Worm (Caenorhabditis elegans) whole organism, L2 larva: ENCODE data around the gene T06A1.5.

Experiments
- alr-1 ChIP-seq: fragments of 150-350 bp; optimal IDR thresholded peaks from 2 replicates; lab custom pipeline; 2014; ENCODE audit warnings: missing biosample characterization, missing genetic modification characterization
- aly-2 ChIP-seq: fragments of 150-350 bp; optimal IDR thresholded peaks from 2 replicates; lab custom pipeline; 2014; ENCODE audit warnings: missing biosample characterization, missing genetic modification characterization
- elt-1 ChIP-seq: fragments of 150-350 bp; optimal IDR thresholded peaks from 2 replicates; lab custom pipeline; 2014; ENCODE audit warnings: missing biosample characterization, missing genetic modification characterization
- nhr-11 ChIP-seq: fragments of 150-350 bp; optimal IDR thresholded peaks from 2 replicates; lab custom pipeline; 2014; ENCODE audit warnings: missing biosample characterization, missing genetic modification characterization
- nhr-12 ChIP-seq: fragments of 150-350 bp; optimal IDR thresholded peaks from 2 replicates; lab custom pipeline; 2014; ENCODE audit warnings: missing biosample characterization, missing genetic modification characterization
- nhr-25 ChIP-seq: fragments of 150-350 bp; sonication (generic microtip); optimal IDR thresholded peaks from 3 replicates; lab custom pipeline; 2014; ENCODE audit warnings: missing biosample characterization, missing genetic modification characterization
- nhr-77 ChIP-seq: fragments of 150-350 bp; optimal IDR thresholded peaks from 2 replicates; lab custom pipeline; 2014; ENCODE audit warnings: missing biosample characterization, missing genetic modification characterization
- sem-4 ChIP-seq: fragments of 150-350 bp; optimal IDR thresholded peaks from 2 replicates; lab custom pipeline; 2014; ENCODE audit warnings: missing biosample characterization, missing genetic modification reagents, missing genetic modification characterization
- sma-3 ChIP-seq: sonication (generic microtip); optimal IDR thresholded peaks from 2 replicates; lab custom pipeline; 2016; ENCODE audit warnings: missing genetic modification reagents, missing genetic modification characterization, missing compliant biosample characterization
- unc-39 ChIP-seq: fragments of 150-350 bp; optimal IDR thresholded peaks from 2 replicates; lab custom pipeline; 2014; ENCODE audit warnings: missing biosample characterization, missing genetic modification characterization

DNA sequence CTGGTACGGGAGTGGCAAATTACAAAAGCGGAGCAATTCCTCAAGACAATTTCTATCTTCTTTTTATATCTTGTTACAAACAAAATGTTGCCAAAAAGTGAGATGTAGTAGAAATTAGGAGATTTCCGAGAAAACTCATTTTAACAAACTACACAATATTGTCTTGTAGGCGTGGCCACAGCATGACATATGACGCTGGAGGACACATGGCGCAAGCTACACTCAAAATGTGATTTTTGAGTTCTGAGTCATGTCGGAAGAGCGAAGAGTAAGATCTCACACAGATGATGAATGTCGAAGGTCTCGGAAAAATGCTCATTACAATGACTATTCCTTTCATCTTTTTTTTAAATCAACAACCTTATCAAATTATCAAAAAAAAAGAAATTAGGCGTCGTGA is 34.4 kb downstream of the T06A1.5 start, which contains the start of gene Y40B10B.1:
- TF ChIP-seq elt-1: no peak
- no peak for TF ChIP-seq unc-39 (tag; lab: Kevin White, UChicago)
- TF ChIP-seq nhr-12: no peak
- TF ChIP-seq sem-4 (tag; lab: Kevin White, UChicago): no peak
- no peak for TF ChIP-seq aly-2 (tag; lab: Kevin White, UChicago)
- TF ChIP-seq alr-1 (tag; lab: Kevin White, UChicago): no peak
- TF ChIP-seq nhr-11 (tag; lab: Kevin White, UChicago): no peak
- TF ChIP-seq nhr-25: no peak
- TF ChIP-seq nhr-77 (tag; lab: Kevin White, UChicago): no peak
- no peak for TF ChIP-seq sma-3 (GFP tag; lab: Kevin White, UChicago)
